Worm (Caenorhabditis elegans): ENCODE data around the gene malt-1.

DNA sequence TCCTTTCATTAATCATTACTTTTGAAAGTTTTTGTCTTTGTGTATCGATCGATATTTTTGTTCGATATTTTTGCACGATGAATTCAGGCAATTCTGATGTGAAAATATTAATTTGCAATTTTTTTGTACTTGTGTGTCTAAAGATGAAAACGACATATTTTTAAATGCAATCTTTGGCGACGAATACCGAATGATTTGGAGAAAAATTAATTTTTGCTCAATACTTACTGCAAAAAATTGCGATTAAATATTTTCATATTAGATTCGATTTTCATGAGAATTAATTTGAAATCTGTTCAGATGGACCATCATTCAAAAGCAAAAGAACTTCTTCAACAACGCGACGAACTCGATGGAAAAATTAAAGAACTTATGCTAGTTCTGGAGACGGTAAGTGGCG lies 49.3 kb downstream of the malt-1 start, which contains the start of gene psmd-9:
- TF ChIP-seq nhr-12 (tag; optimal IDR thresholded peaks at IDR 0.05) (no peak), ama-1 (optimal IDR thresholded peaks at IDR 0.05) (no peak), nhr-11 (tag; optimal IDR thresholded peaks at IDR 0.05) (no peak), skn-1 (tag; optimal IDR thresholded peaks at IDR 0.05) (no peak), snpc-4 (tag; optimal IDR thresholded peaks at IDR 0.05) (no peak)

Data from whole organism, L2 larva.